Fruit fly (Drosophila melanogaster) whole organism: ENCODE results near the gene CG46463.

Experiments
- CG8478 ChIP-seq: fragments of >200 bp; optimal IDR thresholded peaks from 2 replicates; lab custom pipeline; 2018; ENCODE audit warnings: inconsistent platforms
- Dll ChIP-seq: fragments of >200 bp; optimal IDR thresholded peaks from 2 replicates; lab custom pipeline; 2017
- EcR ChIP-seq, 2 experiments: fragments of >200 bp; optimal IDR thresholded peaks; 2 replicates each; lab custom pipeline; 2017; ENCODE audit warnings: missing biosample characterization in 2 of 2, missing genetic modification characterization in 2 of 2, missing genetic modification reagents in 2 of 2
- pan ChIP-seq: fragments of >200 bp; optimal IDR thresholded peaks from 2 replicates; lab custom pipeline; 2017
- psq ChIP-seq: fragments of >200 bp; optimal IDR thresholded peaks from 2 replicates; lab custom pipeline; 2017
- usp ChIP-seq: fragments of >200 bp; optimal IDR thresholded peaks from 2 replicates; lab custom pipeline; 2017; ENCODE audit warnings: missing biosample characterization, missing genetic modification characterization, mixed read lengths

Gene CG46463

dm6 chr3L:3454921-3455554 is 6.1 kb upstream of the CG46463 start:
- TF ChIP-seq CG8478 (lab: Kevin White, UChicago): no peak
- TF ChIP-seq EcR (GFP tag; optimal IDR thresholded peaks at IDR 0.05; lab: Kevin White, UChicago): no peak
- no peak for TF ChIP-seq Dll
- TF ChIP-seq psq (lab: Kevin White, UChicago): no peak
- TF ChIP-seq usp (GFP tag; lab: Kevin White, UChicago): no peak
- no peak for TF ChIP-seq pan

- TF ChIP-seq CG8478 (lab: Kevin White, UChicago): no peak
- TF ChIP-seq pan: no peak
- no peak for TF ChIP-seq Dll
- no peak for TF ChIP-seq psq (lab: Kevin White, UChicago)
- no peak for TF ChIP-seq usp (GFP tag; lab: Kevin White, UChicago)
- no peak for TF ChIP-seq EcR (GFP tag; optimal IDR thresholded peaks at IDR 0.05; lab: Kevin White, UChicago)
These were observed 5.6 kb upstream of the CG46463 start for dm6 chr3L:3455555-3455939.

- TF ChIP-seq Dll (no peak), psq (lab: Kevin White, UChicago) (no peak), EcR (GFP tag; optimal IDR thresholded peaks at IDR 0.05; lab: Kevin White, UChicago) (no peak), pan (no peak), usp (GFP tag; lab: Kevin White, UChicago) (no peak), CG8478 (lab: Kevin White, UChicago) (no peak)
These were observed 5.0 kb upstream of the CG46463 start for dm6 chr3L:3456009-3456566.

- TF ChIP-seq usp (GFP tag; lab: Kevin White, UChicago): no peak
- no peak for TF ChIP-seq CG8478 (lab: Kevin White, UChicago)
- TF ChIP-seq pan: no peak
- no peak for TF ChIP-seq Dll
- no peak for TF ChIP-seq psq (lab: Kevin White, UChicago)
- TF ChIP-seq EcR (GFP tag; optimal IDR thresholded peaks at IDR 0.05; lab: Kevin White, UChicago): no peak
These were observed 4.2 kb upstream of the CG46463 start for dm6 chr3L:3456922-3457321.

dm6 chr3L:3460402-3461027 is 600 bp upstream of the CG46463 start, which contains the start of gene eIF5B:
Gene eIF5B, minus strand, starts transcription at chr3L:3460977.
- TF ChIP-seq pan (peak; percentile 93), psq (lab: Kevin White, UChicago) (no peak)

- TF ChIP-seq CG8478 (lab: Kevin White, UChicago): peak; percentile 20
- no peak for TF ChIP-seq psq (lab: Kevin White, UChicago)
These were observed 671 bp downstream of the CG46463 start for dm6 chr3L:3461557-3462414.

dm6 chr3L:3466200-3466599 is 5.1 kb downstream of the CG46463 start, which contains the start of gene CycJ:
Gene CycJ, plus strand, starts transcription at chr3L:3466428.
- TF ChIP-seq psq (lab: Kevin White, UChicago) (no peak), usp (GFP tag; lab: Kevin White, UChicago) (no peak), CG8478 (lab: Kevin White, UChicago) (no peak), EcR (GFP tag; optimal IDR thresholded peaks at IDR 0.05; lab: Kevin White, UChicago) (no peak), Dll (no peak), pan (no peak)

- TF ChIP-seq Dll (no peak), pan (no peak), usp (GFP tag; lab: Kevin White, UChicago) (no peak), CG8478 (lab: Kevin White, UChicago) (no peak), EcR (GFP tag; optimal IDR thresholded peaks at IDR 0.05; lab: Kevin White, UChicago) (no peak), psq (lab: Kevin White, UChicago) (no peak)
These were observed 8.6 kb downstream of the CG46463 start for dm6 chr3L:3469709-3470108.

- TF ChIP-seq pan: no peak
- no peak for TF ChIP-seq EcR (GFP tag; optimal IDR thresholded peaks at IDR 0.05; lab: Kevin White, UChicago)
- no peak for TF ChIP-seq CG8478 (lab: Kevin White, UChicago)
- no peak for TF ChIP-seq Dll
- TF ChIP-seq usp (GFP tag; lab: Kevin White, UChicago): no peak
- no peak for TF ChIP-seq psq (lab: Kevin White, UChicago)
These were observed 10.1 kb downstream of the CG46463 start, which contains the start of gene CG14971 for dm6 chr3L:3471174-3471573. Gene CG14971, minus strand, starts transcription at chr3L:3471309.

- no peak for TF ChIP-seq usp (GFP tag; lab: Kevin White, UChicago)
- no peak for TF ChIP-seq EcR (GFP tag; optimal IDR thresholded peaks at IDR 0.05; lab: Kevin White, UChicago)
- no peak for TF ChIP-seq psq (lab: Kevin White, UChicago)
- TF ChIP-seq Dll: no peak
- no peak for TF ChIP-seq pan
- no peak for TF ChIP-seq CG8478 (lab: Kevin White, UChicago)
These were observed 11.0 kb downstream of the CG46463 start, which contains the start of the genes CG32267 and CG42324 for dm6 chr3L:3472063-3472528. Gene CG32267, minus strand, starts transcription at chr3L:3472113. Gene CG42324, plus strand, starts transcription at chr3L:3472447.

dm6 chr3L:3472786-3473185 is 11.7 kb downstream of the CG46463 start:
- TF ChIP-seq psq (lab: Kevin White, UChicago) (no peak), EcR (GFP tag; optimal IDR thresholded peaks at IDR 0.05; lab: Kevin White, UChicago) (no peak), usp (GFP tag; lab: Kevin White, UChicago) (no peak), CG8478 (lab: Kevin White, UChicago) (no peak), Dll (no peak), pan (no peak)
